Worm (Caenorhabditis elegans) whole organism, mixed stage, embryonic: ENCODE data around the gene C39B5.6.

Source experiments
- ceh-39 ChIP-seq: fragments of 150-350 bp; optimal IDR thresholded peaks from 2 replicates; lab custom pipeline; 2014; ENCODE audit warnings: missing biosample characterization, missing genetic modification characterization
- cnd-1 ChIP-seq: fragments of 200-800 bp; sonication (Bioruptor generic); optimal IDR thresholded peaks from 2 replicates; lab custom pipeline; 2018; ENCODE audit warnings: mild to moderate bottlenecking, missing genetic modification characterization, missing compliant biosample characterization
- drap-1 ChIP-seq: fragments of 200-800 bp; sonication (Bioruptor generic); optimal IDR thresholded peaks from 3 replicates; lab custom pipeline; 2018; ENCODE audit warnings: mild to moderate bottlenecking, missing genetic modification characterization, missing compliant biosample characterization
- elt-3 ChIP-seq: fragments of 150-350 bp; optimal IDR thresholded peaks from 2 replicates; lab custom pipeline; 2014; ENCODE audit warnings: missing biosample characterization, missing genetic modification characterization
- pha-4 ChIP-seq: fragments of 150-350 bp; optimal IDR thresholded peaks from 2 replicates; lab custom pipeline; 2018; ENCODE audit warnings: missing biosample characterization, missing genetic modification reagents, missing genetic modification characterization
- sem-2 ChIP-seq: fragments of 200-800 bp; sonication (Bioruptor generic); optimal IDR thresholded peaks from 2 replicates; lab custom pipeline; 2018; ENCODE audit warnings: mild to moderate bottlenecking, missing genetic modification characterization, missing compliant biosample characterization

DNA sequence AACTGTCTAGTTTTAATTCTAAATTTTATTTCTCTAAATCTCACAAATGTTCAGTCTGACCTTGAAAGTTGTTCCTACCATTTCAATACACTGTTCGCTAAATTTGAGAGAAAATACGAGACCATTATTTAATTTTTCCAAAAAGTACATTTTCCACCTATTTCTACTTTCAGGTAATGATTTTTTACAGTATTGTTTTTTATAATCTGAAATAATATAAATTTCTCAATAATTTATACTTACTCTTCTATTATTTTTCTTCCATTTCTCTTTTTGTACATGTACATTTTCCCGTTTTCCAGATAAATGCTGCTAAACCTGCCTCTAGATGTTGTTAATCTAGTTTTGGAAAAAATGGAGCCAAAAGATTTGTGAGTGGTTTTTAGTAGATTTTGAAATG, 29.6 kb downstream of the C39B5.6 start, which contains the start of gene fbxa-62:
- TF ChIP-seq drap-1, result no peak
- TF ChIP-seq ceh-39 (tag; lab: Kevin White, UChicago), result no peak
- no peak for TF ChIP-seq elt-3 (tag; lab: Kevin White, UChicago)
- no peak for TF ChIP-seq sem-2 (GFP tag; lab: Kevin White, UChicago)
- no peak for TF ChIP-seq pha-4 (tag; lab: Kevin White, UChicago)
- no peak for TF ChIP-seq cnd-1 (tag; lab: Kevin White, UChicago)
